Fruit fly (Drosophila melanogaster) whole organism, adult: ENCODE data around the gene Ids.

Experiments used
- CG11617 ChIP-seq: fragments of 200-800 bp; sonication (Bioruptor generic); optimal IDR thresholded peaks from 2 replicates; lab custom pipeline; 2017; ENCODE audit warnings: mild to moderate bottlenecking, missing biosample characterization, missing genetic modification reagents, missing genetic modification characterization
- CG12768 ChIP-seq: fragments of 200-800 bp; sonication (Bioruptor generic); optimal IDR thresholded peaks from 2 replicates; lab custom pipeline; 2017; ENCODE audit warnings: missing biosample characterization, missing genetic modification characterization, mild to moderate bottlenecking, moderate library complexity, missing genetic modification reagents
- CG1620 ChIP-seq: fragments of 200-800 bp; sonication (Bioruptor generic); optimal IDR thresholded peaks from 2 replicates; lab custom pipeline; 2016; ENCODE audit warnings: missing biosample characterization, missing genetic modification characterization
- CG33017 ChIP-seq: fragments of 200-800 bp; sonication (Bioruptor generic); optimal IDR thresholded peaks from 2 replicates; lab custom pipeline; 2018; ENCODE audit warnings: missing biosample characterization, mild to moderate bottlenecking, missing genetic modification characterization, moderate library complexity
- CG5204 ChIP-seq: fragments of 200-800 bp; sonication (Bioruptor generic); optimal IDR thresholded peaks from 2 replicates; lab custom pipeline; 2016; ENCODE audit warnings: missing biosample characterization, missing genetic modification characterization
- Clk ChIP-seq: fragments of 200-800 bp; sonication (Bioruptor generic); optimal IDR thresholded peaks from 2 replicates; lab custom pipeline; 2017; ENCODE audit warnings: missing biosample characterization, missing genetic modification characterization
- bab1 ChIP-seq: fragments of 200-800 bp; sonication (Bioruptor generic); optimal IDR thresholded peaks from 3 replicates; lab custom pipeline; 2019; ENCODE audit warnings: missing biosample characterization, mild to moderate bottlenecking, missing genetic modification characterization, moderate library complexity
- cnc ChIP-seq, 2 experiments: fragments of >200 bp; optimal IDR thresholded peaks; 2 replicates each; lab custom pipeline; 2017
- pad ChIP-seq: fragments of 200-800 bp; sonication (Bioruptor generic); optimal IDR thresholded peaks from 3 replicates; lab custom pipeline; 2017; ENCODE audit warnings: missing biosample characterization, missing genetic modification characterization, mild to moderate bottlenecking, moderate library complexity, missing genetic modification reagents
- tj ChIP-seq: fragments of 200-800 bp; sonication (Bioruptor generic); optimal IDR thresholded peaks from 3 replicates; lab custom pipeline; 2017; ENCODE audit warnings: missing biosample characterization, mild to moderate bottlenecking, missing genetic modification characterization, moderate library complexity
- toe ChIP-seq: fragments of 200-800 bp; sonication (Bioruptor generic); optimal IDR thresholded peaks from 2 replicates; lab custom pipeline; 2016; ENCODE audit warnings: missing biosample characterization, missing genetic modification characterization

- no peak for TF ChIP-seq CG33017 (tag; lab: Kevin White, UChicago)
- no peak for TF ChIP-seq CG11617 (GFP tag; lab: Kevin White, UChicago)
- no peak for TF ChIP-seq bab1
- no peak for TF ChIP-seq CG12768
- no peak for TF ChIP-seq CG1620 (GFP tag; lab: Kevin White, UChicago)
- no peak for TF ChIP-seq cnc (optimal IDR thresholded peaks at IDR 0.05; lab: Kevin White, UChicago)
- TF ChIP-seq pad (GFP tag; lab: Kevin White, UChicago), result no peak
- no peak for TF ChIP-seq toe
- no peak for TF ChIP-seq Clk (GFP tag; lab: Kevin White, UChicago)
- no peak for TF ChIP-seq CG5204
- TF ChIP-seq tj, result no peak
These were observed 42.4 kb upstream of the Ids start, which contains the start of gene Drsl1 for dm6 chr3L:3335688-3336087.
